Worm (Caenorhabditis elegans) whole organism, L2 larva: ENCODE results near the gene mmcm-1.

Experiments
- C34F6.9 ChIP-seq: fragments of 150-350 bp; optimal IDR thresholded peaks from 2 replicates; lab custom pipeline; 2014; ENCODE audit warnings: missing biosample characterization, missing genetic modification characterization
- F13H6.1 ChIP-seq: sonication (generic microtip); optimal IDR thresholded peaks from 2 replicates; lab custom pipeline; 2016; ENCODE audit warnings: missing genetic modification characterization, missing compliant biosample characterization
- R02D3.7 ChIP-seq: fragments of 150-350 bp; optimal IDR thresholded peaks from 2 replicates; lab custom pipeline; 2014; ENCODE audit warnings: missing biosample characterization, missing genetic modification characterization
- Y55F3AM.14 ChIP-seq: fragments of 200-800 bp; sonication (Bioruptor generic); optimal IDR thresholded peaks from 2 replicates; lab custom pipeline; 2018; ENCODE audit warnings: mild to moderate bottlenecking, missing genetic modification characterization, missing compliant biosample characterization
- ZK546.5 ChIP-seq: sonication (generic microtip); optimal IDR thresholded peaks from 2 replicates; lab custom pipeline; 2017; ENCODE audit warnings: missing biosample characterization, missing genetic modification characterization
- alr-1 ChIP-seq: fragments of 150-350 bp; optimal IDR thresholded peaks from 2 replicates; lab custom pipeline; 2014; ENCODE audit warnings: missing biosample characterization, missing genetic modification characterization
- aly-2 ChIP-seq: fragments of 150-350 bp; optimal IDR thresholded peaks from 2 replicates; lab custom pipeline; 2014; ENCODE audit warnings: missing biosample characterization, missing genetic modification characterization
- ama-1 ChIP-seq: fragments of 150-350 bp; optimal IDR thresholded peaks from 2 replicates; lab custom pipeline; 2018; ENCODE audit warnings: inconsistent platforms
- blmp-1 ChIP-seq: sonication (generic microtip); optimal IDR thresholded peaks from 2 replicates; lab custom pipeline; 2017; ENCODE audit warnings: missing genetic modification characterization, mild to moderate bottlenecking, missing compliant biosample characterization, antibody characterized with exemption, moderate library complexity; ENCODE audit not compliant: insufficient read depth
- ceh-16 ChIP-seq: fragments of 150-350 bp; optimal IDR thresholded peaks from 2 replicates; lab custom pipeline; 2014; ENCODE audit warnings: missing biosample characterization, missing genetic modification characterization
- ceh-82 ChIP-seq: fragments of 150-350 bp; optimal IDR thresholded peaks from 2 replicates; lab custom pipeline; 2014; ENCODE audit warnings: missing biosample characterization, missing genetic modification characterization
- crh-2 ChIP-seq: sonication (generic microtip); optimal IDR thresholded peaks from 2 replicates; lab custom pipeline; 2017; ENCODE audit warnings: missing biosample characterization, missing genetic modification characterization
- dmd-4 ChIP-seq: sonication (generic microtip); optimal IDR thresholded peaks from 2 replicates; lab custom pipeline; 2017; ENCODE audit warnings: missing biosample characterization, missing genetic modification characterization
- egl-27 ChIP-seq: sonication (generic microtip); optimal IDR thresholded peaks from 3 replicates; lab custom pipeline; 2017; ENCODE audit warnings: missing biosample characterization, missing genetic modification reagents, missing genetic modification characterization
- elt-1 ChIP-seq: fragments of 150-350 bp; optimal IDR thresholded peaks from 2 replicates; lab custom pipeline; 2014; ENCODE audit warnings: missing biosample characterization, missing genetic modification characterization
- elt-3 ChIP-seq: sonication (generic microtip); optimal IDR thresholded peaks from 2 replicates; lab custom pipeline; 2017; ENCODE audit warnings: missing biosample characterization, missing genetic modification characterization
- fos-1 ChIP-seq: fragments of 150-350 bp; optimal IDR thresholded peaks from 2 replicates; lab custom pipeline; 2014; ENCODE audit warnings: missing biosample characterization, missing genetic modification characterization
- gmeb-1 ChIP-seq: fragments of 150-350 bp; optimal IDR thresholded peaks from 2 replicates; lab custom pipeline; 2014; ENCODE audit warnings: missing biosample characterization, missing genetic modification characterization
- lin-11 ChIP-seq: fragments of 150-350 bp; sonication (generic microtip); optimal IDR thresholded peaks from 2 replicates; lab custom pipeline; 2014; ENCODE audit warnings: missing biosample characterization, missing genetic modification characterization, inconsistent platforms, mixed read lengths
- lin-13 ChIP-seq: fragments of 150-350 bp; optimal IDR thresholded peaks from 2 replicates; lab custom pipeline; 2014; ENCODE audit warnings: missing biosample characterization, missing genetic modification reagents, missing genetic modification characterization
- lin-39 ChIP-seq: fragments of 150-350 bp; optimal IDR thresholded peaks from 2 replicates; lab custom pipeline; 2014; ENCODE audit warnings: missing biosample characterization, missing genetic modification reagents, missing genetic modification characterization
- lsy-2 ChIP-seq, 2 experiments: fragments of 150-350 bp in 1 of 2; sonication (generic microtip) in 1 of 2; optimal IDR thresholded peaks; 2 replicates each; lab custom pipeline; 2014 to 2017; ENCODE audit warnings: missing biosample characterization in 2 of 2, missing genetic modification characterization in 2 of 2
- mab-5 ChIP-seq: fragments of 150-350 bp; optimal IDR thresholded peaks from 2 replicates; lab custom pipeline; 2014; ENCODE audit warnings: missing biosample characterization, missing genetic modification characterization
- mbf-1 ChIP-seq: sonication (generic microtip); optimal IDR thresholded peaks from 2 replicates; lab custom pipeline; 2017; ENCODE audit warnings: missing biosample characterization, missing genetic modification characterization
- mdl-1 ChIP-seq, 2 experiments: fragments of 150-350 bp in 1 of 2; sonication (generic microtip) in 1 of 2; optimal IDR thresholded peaks; 2 replicates each; lab custom pipeline; 2017; ENCODE audit warnings: missing biosample characterization in 2 of 2, missing genetic modification characterization in 2 of 2
- nhr-10 ChIP-seq: sonication (generic microtip); optimal IDR thresholded peaks from 2 replicates; lab custom pipeline; 2017; ENCODE audit warnings: missing biosample characterization, missing genetic modification characterization
- nhr-11 ChIP-seq: fragments of 150-350 bp; optimal IDR thresholded peaks from 2 replicates; lab custom pipeline; 2014; ENCODE audit warnings: missing biosample characterization, missing genetic modification characterization
- nhr-12 ChIP-seq: fragments of 150-350 bp; optimal IDR thresholded peaks from 2 replicates; lab custom pipeline; 2014; ENCODE audit warnings: missing biosample characterization, missing genetic modification characterization
- nhr-129 ChIP-seq: fragments of 150-350 bp; optimal IDR thresholded peaks from 2 replicates; lab custom pipeline; 2014; ENCODE audit warnings: missing biosample characterization, missing genetic modification characterization
- nhr-21 ChIP-seq: fragments of 150-350 bp; optimal IDR thresholded peaks from 2 replicates; lab custom pipeline; 2014; ENCODE audit warnings: missing biosample characterization, missing genetic modification characterization
- nhr-23 ChIP-seq: fragments of 150-350 bp; optimal IDR thresholded peaks from 2 replicates; lab custom pipeline; 2014; ENCODE audit warnings: missing biosample characterization, missing genetic modification reagents, missing genetic modification characterization
- nhr-237 ChIP-seq: fragments of 150-350 bp; optimal IDR thresholded peaks from 2 replicates; lab custom pipeline; 2014; ENCODE audit warnings: missing biosample characterization, missing genetic modification characterization
- nhr-25 ChIP-seq: fragments of 150-350 bp; sonication (generic microtip); optimal IDR thresholded peaks from 3 replicates; lab custom pipeline; 2014; ENCODE audit warnings: missing biosample characterization, missing genetic modification characterization
- nhr-6 ChIP-seq: fragments of 150-350 bp; optimal IDR thresholded peaks from 2 replicates; lab custom pipeline; 2014; ENCODE audit warnings: missing biosample characterization, missing genetic modification characterization
- nhr-77 ChIP-seq: fragments of 150-350 bp; optimal IDR thresholded peaks from 2 replicates; lab custom pipeline; 2014; ENCODE audit warnings: missing biosample characterization, missing genetic modification characterization
- peb-1 ChIP-seq: fragments of 150-350 bp; optimal IDR thresholded peaks from 2 replicates; lab custom pipeline; 2014; ENCODE audit warnings: missing biosample characterization, missing genetic modification characterization
- sem-4 ChIP-seq: fragments of 150-350 bp; optimal IDR thresholded peaks from 2 replicates; lab custom pipeline; 2014; ENCODE audit warnings: missing biosample characterization, missing genetic modification reagents, missing genetic modification characterization
- skn-1 ChIP-seq: sonication (generic microtip); optimal IDR thresholded peaks from 2 replicates; lab custom pipeline; 2017; ENCODE audit warnings: missing biosample characterization, missing genetic modification characterization
- sma-3 ChIP-seq: sonication (generic microtip); optimal IDR thresholded peaks from 2 replicates; lab custom pipeline; 2016; ENCODE audit warnings: missing genetic modification reagents, missing genetic modification characterization, missing compliant biosample characterization
- sma-9 ChIP-seq, 2 experiments: fragments of 150-350 bp in 1 of 2; sonication (generic microtip) in 1 of 2; optimal IDR thresholded peaks; 2 replicates each; lab custom pipeline; 2014 to 2016; ENCODE audit warnings: missing genetic modification characterization in 2 of 2, mild to moderate bottlenecking in 1 of 2, missing biosample characterization in 1 of 2, missing compliant biosample characterization in 1 of 2, missing genetic modification reagents in 1 of 2, moderate library complexity in 1 of 2
- snpc-4 ChIP-seq: fragments of 150-350 bp; optimal IDR thresholded peaks from 2 replicates; lab custom pipeline; 2014; ENCODE audit warnings: missing biosample characterization, missing genetic modification characterization
- unc-39 ChIP-seq: fragments of 150-350 bp; optimal IDR thresholded peaks from 2 replicates; lab custom pipeline; 2014; ENCODE audit warnings: missing biosample characterization, missing genetic modification characterization
- unc-55 ChIP-seq: fragments of 150-350 bp; sonication (generic microtip); optimal IDR thresholded peaks from 3 replicates; lab custom pipeline; 2014; ENCODE audit warnings: missing biosample characterization, missing genetic modification reagents, missing genetic modification characterization
- unc-62 ChIP-seq: fragments of 150-350 bp; optimal IDR thresholded peaks from 2 replicates; lab custom pipeline; 2014; ENCODE audit warnings: missing biosample characterization, missing genetic modification reagents, missing genetic modification characterization
- zag-1 ChIP-seq: fragments of 150-350 bp; optimal IDR thresholded peaks from 2 replicates; lab custom pipeline; 2014; ENCODE audit warnings: missing biosample characterization, missing genetic modification characterization
- ztf-1 ChIP-seq: fragments of 200-800 bp; sonication (Bioruptor generic); conservative IDR thresholded peaks from 2 replicates; pipeline ENCODE4 v1.3.6; 2022; ENCODE audit warnings: missing genetic modification characterization, missing compliant biosample characterization
- ztf-11 ChIP-seq: sonication (generic microtip); optimal IDR thresholded peaks from 2 replicates; lab custom pipeline; 2017; ENCODE audit warnings: missing biosample characterization, missing genetic modification characterization
- ztf-4 ChIP-seq: fragments of 150-350 bp; optimal IDR thresholded peaks from 2 replicates; lab custom pipeline; 2014; ENCODE audit warnings: missing biosample characterization, missing genetic modification characterization

mmcm-1 gene

DNA sequence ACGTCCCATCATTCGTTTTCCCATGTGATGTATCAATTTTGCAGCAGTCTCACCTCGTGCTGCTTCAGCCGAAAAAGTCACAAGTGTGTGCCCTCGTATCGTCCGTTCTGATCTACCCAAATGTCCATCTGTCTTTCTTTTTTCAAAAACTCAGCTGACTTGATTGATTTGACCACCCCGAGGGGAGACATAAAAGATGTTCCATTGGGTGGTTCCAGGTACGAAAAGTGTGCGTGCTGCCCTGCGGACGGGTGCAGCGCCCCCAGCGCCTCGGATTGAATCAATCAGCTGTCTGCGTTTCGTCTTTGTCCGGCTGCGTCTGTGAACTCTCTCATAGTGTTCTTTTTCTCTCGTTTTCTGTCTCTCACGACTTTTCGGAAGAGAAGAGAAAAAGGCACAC, 45.7 kb upstream of the mmcm-1 start:
- TF ChIP-seq nhr-77 (no peak), lin-11 (peak; percentile 18), zag-1 (no peak), ceh-16 (tag; lab: Kevin White, UChicago) (peak; percentile 72), blmp-1 (tag; lab: Kevin White, UChicago) (peak; percentile 12), unc-39 (tag; lab: Kevin White, UChicago) (no peak), nhr-12 (tag; lab: Kevin White, UChicago) (no peak), unc-55 (GFP tag; lab: Kevin White, UChicago) (peak; percentile 40), skn-1 (tag; lab: Kevin White, UChicago) (no peak), elt-1 (tag; lab: Kevin White, UChicago) (no peak), nhr-6 (tag; lab: Kevin White, UChicago) (peak; percentile 47), ceh-82 (tag; lab: Kevin White, UChicago) (no peak), mdl-1 (tag; optimal IDR thresholded peaks at IDR 0.05; lab: Kevin White, UChicago) (peak in 1 of 2 experiments; percentile 63), nhr-11 (no peak), nhr-129 (tag; lab: Kevin White, UChicago) (peak; percentile 85), Y55F3AM.14 (GFP tag; lab: Kevin White, UChicago) (peak; percentile 61), ztf-1 (GFP tag; lab: Robert Waterston, UW) (no peak), nhr-21 (tag; lab: Kevin White, UChicago) (peak; percentile 72), ZK546.5 (no peak), ztf-4 (tag; lab: Kevin White, UChicago) (no peak), crh-2 (tag; lab: Kevin White, UChicago) (peak; percentile 0), lin-13 (GFP tag; lab: Kevin White, UChicago) (peak; percentile 2), mab-5 (tag; lab: Kevin White, UChicago) (peak; percentile 38), unc-62 (GFP tag; lab: Kevin White, UChicago) (no peak), mbf-1 (no peak), sma-3 (GFP tag; lab: Kevin White, UChicago) (peak; percentile 30), nhr-237 (tag; lab: Kevin White, UChicago) (no peak), nhr-10 (tag; lab: Kevin White, UChicago) (no peak), R02D3.7 (tag; lab: Kevin White, UChicago) (no peak), ztf-11 (no peak), peb-1 (tag; lab: Kevin White, UChicago) (no peak), lin-39 (tag; lab: Kevin White, UChicago) (no peak), alr-1 (tag; lab: Kevin White, UChicago) (no peak), nhr-23 (tag; lab: Kevin White, UChicago) (no peak), aly-2 (tag; lab: Kevin White, UChicago) (no peak), gmeb-1 (tag; lab: Kevin White, UChicago) (no peak), egl-27 (tag; lab: Kevin White, UChicago) (peak; percentile 51), snpc-4 (tag; lab: Kevin White, UChicago) (no peak), nhr-25 (tag; lab: Kevin White, UChicago) (peak; percentile 79), F13H6.1 (tag; lab: Kevin White, UChicago) (peak; percentile 66), sem-4 (peak; percentile 85), sma-9 (GFP tag; optimal IDR thresholded peaks at IDR 0.05; lab: Kevin White, UChicago) (peak; percentile 89), sma-9 (tag; optimal IDR thresholded peaks at IDR 0.05; lab: Kevin White, UChicago) (no peak), elt-3 (tag; lab: Kevin White, UChicago) (no peak), dmd-4 (tag; lab: Kevin White, UChicago) (no peak), ama-1 (lab: Kevin White, UChicago) (peak; percentile 3), lsy-2 (tag; optimal IDR thresholded peaks at IDR 0.05; lab: Kevin White, UChicago) (peak in 1 of 2 experiments; percentile 69), fos-1 (peak; percentile 23), C34F6.9 (tag; lab: Kevin White, UChicago) (peak; percentile 72)
- TF ChIP-seq, all 48 proteins: peak for 22
